Worm (Caenorhabditis elegans) whole organism, young adult: ENCODE data around the gene T13H10.2.

ENCODE experiments used
- B0019.2 ChIP-seq: fragments of 200-800 bp; sonication (Bioruptor generic); conservative IDR thresholded peaks from 2 replicates; pipeline ENCODE4 v1.3.6; 2022; ENCODE audit warnings: missing genetic modification reagents, missing genetic modification characterization, missing compliant biosample characterization
- C17E4.6 ChIP-seq: fragments of 200-800 bp; sonication (Bioruptor generic); IDR thresholded peaks from 2 replicates; pipeline ENCODE4 v1.3.6; 2022; ENCODE audit warnings: missing genetic modification reagents, missing genetic modification characterization, missing compliant biosample characterization
- D2030.7 ChIP-seq: fragments of 200-800 bp; sonication (Bioruptor generic); IDR thresholded peaks from 2 replicates; pipeline ENCODE4 v1.3.6; 2022; ENCODE audit warnings: missing genetic modification reagents, missing genetic modification characterization, missing compliant biosample characterization
- F23B12.7 ChIP-seq: sonication (generic microtip); optimal IDR thresholded peaks from 2 replicates; lab custom pipeline; 2017; ENCODE audit warnings: missing genetic modification characterization, mild to moderate bottlenecking, missing compliant biosample characterization, antibody characterized with exemption, moderate library complexity; ENCODE audit not compliant: insufficient read depth
- F49E8.2 ChIP-seq: sonication (generic microtip); optimal IDR thresholded peaks from 3 replicates; lab custom pipeline; 2017; ENCODE audit warnings: missing genetic modification characterization, mild to moderate bottlenecking, missing compliant biosample characterization, antibody characterized with exemption, moderate library complexity; ENCODE audit not compliant: insufficient read depth
- Y53F4B.3 ChIP-seq: fragments of 200-800 bp; sonication (Bioruptor generic); IDR thresholded peaks from 2 replicates; pipeline ENCODE4 v1.3.6; 2022; ENCODE audit warnings: missing genetic modification reagents, missing genetic modification characterization, missing compliant biosample characterization
- Y53G8AR.9 ChIP-seq: fragments of 200-800 bp; sonication (Bioruptor generic); conservative IDR thresholded peaks from 2 replicates; pipeline ENCODE4 v1.3.6; 2022; ENCODE audit warnings: missing genetic modification reagents, missing genetic modification characterization, missing compliant biosample characterization
- bed-1 ChIP-seq: fragments of 200-800 bp; sonication (Bioruptor generic); IDR thresholded peaks from 2 replicates; pipeline ENCODE4 v1.3.6; 2022; ENCODE audit warnings: missing genetic modification reagents, missing genetic modification characterization, missing compliant biosample characterization
- cebp-2 ChIP-seq: fragments of 200-800 bp; sonication (Bioruptor generic); IDR thresholded peaks from 2 replicates; pipeline ENCODE4 v1.3.6; 2022; ENCODE audit warnings: missing genetic modification characterization, missing compliant biosample characterization
- ceh-100 ChIP-seq: fragments of 200-800 bp; sonication (Bioruptor generic); IDR thresholded peaks from 2 replicates; pipeline ENCODE4 v1.3.6; 2022; ENCODE audit warnings: missing genetic modification reagents, missing genetic modification characterization, missing compliant biosample characterization
- ceh-79 ChIP-seq: sonication (generic microtip); optimal IDR thresholded peaks from 2 replicates; lab custom pipeline; 2017; ENCODE audit warnings: mild to moderate bottlenecking, missing genetic modification characterization, missing compliant biosample characterization
- dpl-1 ChIP-seq: fragments of 150-350 bp; optimal IDR thresholded peaks from 2 replicates; lab custom pipeline; 2014; ENCODE audit warnings: missing biosample characterization, missing genetic modification reagents, missing genetic modification characterization
- egrh-3 ChIP-seq: fragments of 200-800 bp; sonication (Bioruptor generic); IDR thresholded peaks from 2 replicates; pipeline ENCODE4 v1.3.6; 2022; ENCODE audit warnings: missing genetic modification reagents, missing genetic modification characterization, missing compliant biosample characterization
- ekl-4 ChIP-seq: fragments of 200-800 bp; sonication (Bioruptor generic); IDR thresholded peaks from 2 replicates; pipeline ENCODE4 v1.3.6; 2022; ENCODE audit warnings: missing genetic modification reagents, missing genetic modification characterization, missing compliant biosample characterization
- him-1 ChIP-seq: sonication (generic microtip); optimal IDR thresholded peaks from 2 replicates; lab custom pipeline; 2016; ENCODE audit warnings: missing genotype, missing genetic modification reagents, missing genetic modification characterization, missing compliant biosample characterization
- hlh-26 ChIP-seq: fragments of 200-800 bp; sonication (Bioruptor generic); conservative IDR thresholded peaks from 2 replicates; pipeline ENCODE4 v1.3.6; 2022; ENCODE audit warnings: missing genetic modification reagents, missing genetic modification characterization, missing compliant biosample characterization
- lin-26 ChIP-seq: fragments of 200-800 bp; sonication (Bioruptor generic); IDR thresholded peaks from 2 replicates; pipeline ENCODE4 v1.3.6; 2022; ENCODE audit warnings: missing genetic modification reagents, missing genetic modification characterization, missing compliant biosample characterization
- lin-54 ChIP-seq: fragments of 200-800 bp; sonication (Bioruptor generic); optimal IDR thresholded peaks from 2 replicates; lab custom pipeline; 2018; ENCODE audit warnings: mild to moderate bottlenecking, missing genetic modification characterization, missing compliant biosample characterization
- madf-10 ChIP-seq: sonication (generic microtip); optimal IDR thresholded peaks from 2 replicates; lab custom pipeline; 2016; ENCODE audit warnings: mild to moderate bottlenecking, missing genetic modification characterization, missing compliant biosample characterization
- mcd-1 ChIP-seq: fragments of 200-800 bp; sonication (Bioruptor generic); IDR thresholded peaks from 2 replicates; pipeline ENCODE4 v1.3.6; 2022; ENCODE audit warnings: missing genetic modification reagents, missing genetic modification characterization, missing compliant biosample characterization
- nfyb-1 ChIP-seq: fragments of 200-800 bp; sonication (Bioruptor generic); IDR thresholded peaks from 2 replicates; pipeline ENCODE4 v1.3.6; 2022; ENCODE audit warnings: missing genetic modification reagents, missing genetic modification characterization, missing compliant biosample characterization
- nhr-120 ChIP-seq: fragments of 200-800 bp; sonication (Bioruptor generic); IDR thresholded peaks from 2 replicates; pipeline ENCODE4 v1.3.6; 2022; ENCODE audit warnings: missing genetic modification characterization, missing compliant biosample characterization
- nhr-179 ChIP-seq: sonication (generic microtip); optimal IDR thresholded peaks from 2 replicates; lab custom pipeline; 2016; ENCODE audit warnings: mild to moderate bottlenecking, missing genetic modification characterization, missing compliant biosample characterization
- pha-4 ChIP-seq: fragments of 150-350 bp; sonication (generic microtip); optimal IDR thresholded peaks from 2 replicates; lab custom pipeline; 2014; ENCODE audit warnings: missing biosample characterization, missing genetic modification reagents, missing genetic modification characterization
- sea-2 ChIP-seq: fragments of 200-800 bp; sonication (Bioruptor generic); IDR thresholded peaks from 2 replicates; pipeline ENCODE4 v1.3.6; 2022; ENCODE audit warnings: missing genetic modification characterization, missing compliant biosample characterization
- snpc-1.1 ChIP-seq: sonication (generic microtip); optimal IDR thresholded peaks from 2 replicates; lab custom pipeline; 2017; ENCODE audit warnings: missing genetic modification characterization, mild to moderate bottlenecking, missing compliant biosample characterization, antibody characterized with exemption, moderate library complexity, missing genotype, missing genetic modification reagents; ENCODE audit not compliant: insufficient read depth
- sptf-2 ChIP-seq: fragments of 200-800 bp; sonication (Bioruptor generic); optimal IDR thresholded peaks from 2 replicates; lab custom pipeline; 2018; ENCODE audit warnings: mild to moderate bottlenecking, missing genetic modification characterization, missing compliant biosample characterization
- tbx-9 ChIP-seq: sonication (generic microtip); optimal IDR thresholded peaks from 2 replicates; lab custom pipeline; 2016; ENCODE audit warnings: borderline replicate concordance, missing genetic modification characterization, inconsistent platforms, missing compliant biosample characterization
- xnd-1 ChIP-seq: sonication (generic microtip); optimal IDR thresholded peaks from 2 replicates; lab custom pipeline; 2016; ENCODE audit warnings: missing genotype, missing genetic modification reagents, missing genetic modification characterization, missing compliant biosample characterization
- zfh-2 ChIP-seq: fragments of 200-800 bp; sonication (Bioruptor generic); conservative IDR thresholded peaks from 2 replicates; pipeline ENCODE4 v1.3.6; 2022; ENCODE audit warnings: missing genetic modification reagents, missing genetic modification characterization, missing compliant biosample characterization
- ztf-26 ChIP-seq: sonication (generic microtip); optimal IDR thresholded peaks from 2 replicates; lab custom pipeline; 2017; ENCODE audit warnings: missing genetic modification characterization, missing compliant biosample characterization
- ztf-28 ChIP-seq: fragments of 200-800 bp; sonication (Bioruptor generic); IDR thresholded peaks from 2 replicates; pipeline ENCODE4 v1.3.6; 2022; ENCODE audit warnings: missing genetic modification reagents, missing genetic modification characterization, missing compliant biosample characterization
- ztf-6 ChIP-seq: fragments of 200-800 bp; sonication (Bioruptor generic); IDR thresholded peaks from 2 replicates; pipeline ENCODE4 v1.3.6; 2022; ENCODE audit warnings: missing genetic modification reagents, missing genetic modification characterization, missing compliant biosample characterization

Gene T13H10.2

ce11 chrIV:9963945-9964344 is at the start of gene T13H10.2:
Gene T13H10.2 (plus strand): TSS chrIV:9964245.
- no peak for TF ChIP-seq nfyb-1 (GFP tag; lab: Robert Waterston, UW)

- TF ChIP-seq zfh-2 (GFP tag; lab: Robert Waterston, UW) (peak; percentile 67), F23B12.7 (tag; lab: Kevin White, UChicago) (no peak)
Observed at ce11 chrIV:9915128-9915527, 48.9 kb upstream of the T13H10.2 start.

ce11 chrIV:9916224-9916623 is 47.8 kb upstream of the T13H10.2 start, which contains the start of gene bed-3:
Gene bed-3 (plus strand): TSS chrIV:9916524.
- TF ChIP-seq bed-1 (no peak), dpl-1 (GFP tag; lab: Kevin White, UChicago) (no peak), Y53F4B.3 (GFP tag; lab: Robert Waterston, UW) (no peak), egrh-3 (GFP tag; lab: Robert Waterston, UW) (no peak), hlh-26 (GFP tag; lab: Robert Waterston, UW) (no peak), sea-2 (GFP tag; lab: Robert Waterston, UW) (no peak), madf-10 (tag; lab: Kevin White, UChicago) (no peak), ceh-100 (GFP tag; lab: Robert Waterston, UW) (no peak), him-1 (no peak), Y53G8AR.9 (no peak)

- no peak for TF ChIP-seq sea-2 (GFP tag; lab: Robert Waterston, UW)
Observed at ce11 chrIV:9918021-9918420, 46.0 kb upstream of the T13H10.2 start.

ce11 chrIV:9920426-9920825 is 43.6 kb upstream of the T13H10.2 start:
- TF ChIP-seq ztf-26 (no peak), ekl-4 (GFP tag; lab: Robert Waterston, UW) (no peak), nhr-120 (GFP tag; lab: Robert Waterston, UW) (no peak), ztf-6 (GFP tag; lab: Robert Waterston, UW) (no peak), B0019.2 (GFP tag; lab: Robert Waterston, UW) (no peak), ztf-28 (GFP tag; lab: Robert Waterston, UW) (no peak), lin-26 (GFP tag; lab: Robert Waterston, UW) (no peak), pha-4 (tag; lab: Kevin White, UChicago) (no peak), D2030.7 (no peak), C17E4.6 (no peak), sptf-2 (GFP tag; lab: Kevin White, UChicago) (no peak), Y53G8AR.9 (no peak), F49E8.2 (no peak), zfh-2 (GFP tag; lab: Robert Waterston, UW) (no peak), lin-54 (no peak), Y53F4B.3 (GFP tag; lab: Robert Waterston, UW) (no peak), nhr-179 (tag; lab: Kevin White, UChicago) (no peak), xnd-1 (tag; lab: Kevin White, UChicago) (no peak), mcd-1 (GFP tag; lab: Robert Waterston, UW) (no peak), snpc-1.1 (no peak)

ce11 chrIV:9924419-9924818 is 39.6 kb upstream of the T13H10.2 start:
- TF ChIP-seq ceh-79, result no peak
- no peak for TF ChIP-seq ztf-6 (GFP tag; lab: Robert Waterston, UW)
- TF ChIP-seq lin-54, result no peak
- no peak for TF ChIP-seq tbx-9 (tag; lab: Kevin White, UChicago)
- TF ChIP-seq cebp-2 (GFP tag; lab: Robert Waterston, UW), result no peak
- no peak for TF ChIP-seq sptf-2 (GFP tag; lab: Kevin White, UChicago)
